Worm (Caenorhabditis elegans): ENCODE measurements around the gene ugt-15.

ce11 chrV:12876708-12877107 lies 49.4 kb downstream of the ugt-15 start:
- TF ChIP-seq lin-13 (GFP tag; optimal IDR thresholded peaks at IDR 0.05), result no peak
- TF ChIP-seq nhr-10 (tag; optimal IDR thresholded peaks at IDR 0.05), result no peak
- no peak for TF ChIP-seq ama-1 (optimal IDR thresholded peaks at IDR 0.05)
- no peak for TF ChIP-seq mab-5 (tag; optimal IDR thresholded peaks at IDR 0.05)
- TF ChIP-seq elt-3 (tag; optimal IDR thresholded peaks at IDR 0.05), result no peak
- no peak for TF ChIP-seq ztf-4 (tag; optimal IDR thresholded peaks at IDR 0.05)
- TF ChIP-seq nhr-237 (tag; optimal IDR thresholded peaks at IDR 0.05), result no peak
- no peak for TF ChIP-seq skn-1 (tag; optimal IDR thresholded peaks at IDR 0.05)
- TF ChIP-seq zag-1 (tag; optimal IDR thresholded peaks at IDR 0.05), result no peak
- TF ChIP-seq ztf-11 (tag; optimal IDR thresholded peaks at IDR 0.05), result no peak
- TF ChIP-seq snpc-4 (tag; optimal IDR thresholded peaks at IDR 0.05), result no peak
- no peak for TF ChIP-seq nhr-11 (tag; optimal IDR thresholded peaks at IDR 0.05)
- no peak for TF ChIP-seq nhr-25 (tag; optimal IDR thresholded peaks at IDR 0.05)
- TF ChIP-seq egl-27 (tag; optimal IDR thresholded peaks at IDR 0.05), result no peak

All from whole organism, L2 larva.